Worm (Caenorhabditis elegans) whole organism, L3 larva: ENCODE data around the gene F38A5.8.
"Not testable (repeated sequence)": the region's sequence is repeated elsewhere in the genome, so short reads cannot be mapped to it uniquely, and the experiment has no call there.

Experiments
- R02D3.7 ChIP-seq: fragments of 150-350 bp; optimal IDR thresholded peaks from 2 replicates; lab custom pipeline; 2014; ENCODE audit warnings: missing biosample characterization, missing genetic modification characterization
- aly-2 ChIP-seq: fragments of 150-350 bp; optimal IDR thresholded peaks from 2 replicates; lab custom pipeline; 2014; ENCODE audit warnings: missing biosample characterization, missing genetic modification characterization
- ama-1 ChIP-seq: fragments of 150-350 bp; optimal IDR thresholded peaks from 2 replicates; lab custom pipeline; 2018
- ceh-16 ChIP-seq: sonication (generic microtip); optimal IDR thresholded peaks from 2 replicates; lab custom pipeline; 2017; ENCODE audit warnings: missing biosample characterization, missing genetic modification characterization
- ceh-28 ChIP-seq: fragments of 150-350 bp; optimal IDR thresholded peaks from 2 replicates; lab custom pipeline; 2014; ENCODE audit warnings: missing biosample characterization, missing genetic modification reagents, missing genetic modification characterization
- ceh-82 ChIP-seq: fragments of 150-350 bp; optimal IDR thresholded peaks from 2 replicates; lab custom pipeline; 2014; ENCODE audit warnings: missing biosample characterization, missing genetic modification characterization
- egl-27 ChIP-seq: sonication (generic microtip); optimal IDR thresholded peaks from 4 replicates; lab custom pipeline; 2017; ENCODE audit warnings: missing biosample characterization, missing genetic modification reagents, missing genetic modification characterization
- egl-5 ChIP-seq: fragments of 150-350 bp; optimal IDR thresholded peaks from 2 replicates; lab custom pipeline; 2017; ENCODE audit warnings: missing biosample characterization, missing genetic modification reagents, missing genetic modification characterization, inconsistent platforms
- elt-2 ChIP-seq: sonication (generic microtip); optimal IDR thresholded peaks from 2 replicates; lab custom pipeline; 2016; ENCODE audit warnings: missing genetic modification reagents, mild to moderate bottlenecking, missing genetic modification characterization, missing compliant biosample characterization
- fkh-10 ChIP-seq: sonication (generic microtip); optimal IDR thresholded peaks from 2 replicates; lab custom pipeline; 2017; ENCODE audit warnings: missing biosample characterization, missing genetic modification reagents, missing genetic modification characterization
- fkh-2 ChIP-seq: fragments of 150-350 bp; optimal IDR thresholded peaks from 2 replicates; lab custom pipeline; 2014; ENCODE audit warnings: missing biosample characterization, missing genetic modification reagents, missing genetic modification characterization
- fos-1 ChIP-seq: fragments of 150-350 bp; optimal IDR thresholded peaks from 2 replicates; lab custom pipeline; 2014; ENCODE audit warnings: missing biosample characterization, missing genetic modification characterization
- hmg-11 ChIP-seq: sonication (generic microtip); optimal IDR thresholded peaks from 2 replicates; lab custom pipeline; 2016; ENCODE audit warnings: missing genetic modification characterization, missing compliant biosample characterization
- lin-15B ChIP-seq: fragments of 150-350 bp; optimal IDR thresholded peaks from 2 replicates; lab custom pipeline; 2014; ENCODE audit warnings: missing biosample characterization, missing genetic modification characterization
- lin-39 ChIP-seq: fragments of 150-350 bp; optimal IDR thresholded peaks from 2 replicates; lab custom pipeline; 2018; ENCODE audit warnings: missing biosample characterization, missing genetic modification reagents, missing genetic modification characterization
- lsy-12 ChIP-seq: sonication (generic microtip); optimal IDR thresholded peaks from 2 replicates; lab custom pipeline; 2016; ENCODE audit warnings: mild to moderate bottlenecking, missing genetic modification characterization, missing compliant biosample characterization
- mdl-1 ChIP-seq: fragments of 150-350 bp; optimal IDR thresholded peaks from 2 replicates; lab custom pipeline; 2014; ENCODE audit warnings: missing biosample characterization, missing genetic modification characterization
- mml-1 ChIP-seq: fragments of 150-350 bp; sonication (generic microtip); optimal IDR thresholded peaks from 3 replicates; lab custom pipeline; 2014; ENCODE audit warnings: missing biosample characterization, missing genetic modification characterization
- nhr-12 ChIP-seq: fragments of 150-350 bp; optimal IDR thresholded peaks from 2 replicates; lab custom pipeline; 2014; ENCODE audit warnings: missing biosample characterization, missing genetic modification characterization
- nhr-23 ChIP-seq: fragments of 150-350 bp; optimal IDR thresholded peaks from 2 replicates; lab custom pipeline; 2014; ENCODE audit warnings: missing biosample characterization, missing genetic modification reagents, missing genetic modification characterization
- nhr-25 ChIP-seq: sonication (generic microtip); optimal IDR thresholded peaks from 2 replicates; lab custom pipeline; 2017; ENCODE audit warnings: missing biosample characterization, missing genetic modification characterization
- nhr-28 ChIP-seq: fragments of 150-350 bp; optimal IDR thresholded peaks from 2 replicates; lab custom pipeline; 2014; ENCODE audit warnings: missing biosample characterization, missing genetic modification characterization
- nhr-67 ChIP-seq: fragments of 150-350 bp; optimal IDR thresholded peaks from 2 replicates; lab custom pipeline; 2014; ENCODE audit warnings: missing biosample characterization, missing genetic modification characterization
- nhr-76 ChIP-seq: fragments of 150-350 bp; sonication (generic microtip); optimal IDR thresholded peaks from 5 replicates; lab custom pipeline; 2014; ENCODE audit warnings: missing biosample characterization, missing genetic modification characterization
- pha-4 ChIP-seq: fragments of 150-350 bp; optimal IDR thresholded peaks from 2 replicates; lab custom pipeline; 2014; ENCODE audit warnings: missing biosample characterization, missing genetic modification reagents, missing genetic modification characterization
- pqm-1 ChIP-seq: fragments of 150-350 bp; optimal IDR thresholded peaks from 2 replicates; lab custom pipeline; 2017; ENCODE audit warnings: missing biosample characterization, missing genetic modification characterization, inconsistent platforms
- sea-2 ChIP-seq: fragments of 150-350 bp; sonication (generic microtip); optimal IDR thresholded peaks from 4 replicates; lab custom pipeline; 2014; ENCODE audit warnings: missing biosample characterization, missing genetic modification reagents, missing genetic modification characterization
- skn-1 ChIP-seq: fragments of 150-350 bp; optimal IDR thresholded peaks from 2 replicates; lab custom pipeline; 2014; ENCODE audit warnings: missing biosample characterization, missing genetic modification characterization
- unc-39 ChIP-seq: sonication (generic microtip); optimal IDR thresholded peaks from 4 replicates; lab custom pipeline; 2017; ENCODE audit warnings: missing biosample characterization, missing genetic modification characterization
- unc-62 ChIP-seq: fragments of 150-350 bp; sonication (generic microtip); optimal IDR thresholded peaks from 4 replicates; lab custom pipeline; 2014; ENCODE audit warnings: missing biosample characterization, missing genetic modification reagents, missing genetic modification characterization
- zag-1 ChIP-seq: fragments of 150-350 bp; optimal IDR thresholded peaks from 2 replicates; lab custom pipeline; 2014; ENCODE audit warnings: missing biosample characterization, missing genetic modification characterization
- ztf-11 ChIP-seq: fragments of 150-350 bp; optimal IDR thresholded peaks from 2 replicates; lab custom pipeline; 2014; ENCODE audit warnings: missing biosample characterization, missing genetic modification characterization
- ztf-4 ChIP-seq: fragments of 150-350 bp; optimal IDR thresholded peaks from 2 replicates; lab custom pipeline; 2014; ENCODE audit warnings: missing biosample characterization, missing genetic modification characterization

The F38A5.8 gene

ce11 chrIV:6588080-6588613 lies 11.4 kb upstream of the F38A5.8 start:
- TF ChIP-seq fos-1 (tag; lab: Kevin White, UChicago) (no peak), lin-39 (tag; lab: Kevin White, UChicago) (no peak), fkh-10 (GFP tag; lab: Kevin White, UChicago) (no peak), mdl-1 (tag; lab: Kevin White, UChicago) (no peak), pha-4 (tag; lab: Kevin White, UChicago) (no peak), aly-2 (tag; lab: Kevin White, UChicago) (no peak), nhr-28 (no peak), skn-1 (tag; lab: Kevin White, UChicago) (no peak), zag-1 (no peak), lsy-12 (tag; lab: Kevin White, UChicago) (no peak), ztf-4 (tag; lab: Kevin White, UChicago) (no peak), lin-15B (tag; lab: Kevin White, UChicago) (no peak), ceh-28 (no peak), egl-5 (tag; lab: Kevin White, UChicago) (no peak), ceh-16 (tag; lab: Kevin White, UChicago) (no peak), R02D3.7 (tag; lab: Kevin White, UChicago) (no peak), egl-27 (tag; lab: Kevin White, UChicago) (no peak), unc-39 (no peak), hmg-11 (no peak), nhr-25 (tag; lab: Kevin White, UChicago) (no peak)

ce11 chrIV:6590029-6590428 lies 9.5 kb upstream of the F38A5.8 start, which contains the start of the genes lec-11 and irld-7:
lec-11 (minus strand) TSS chrIV:6590154.
irld-7 (plus strand) TSS chrIV:6590360.
- TF ChIP-seq elt-2 (tag; lab: Kevin White, UChicago), result peak; percentile 72
- peak; percentile 69 for TF ChIP-seq pqm-1 (tag; lab: Kevin White, UChicago)
- no peak for TF ChIP-seq sea-2 (GFP tag; lab: Kevin White, UChicago)

ce11 chrIV:6591010-6591746 lies 8.4 kb upstream of the F38A5.8 start, which contains the start of the genes nspb-1 and nspb-2:
nspb-1 (minus strand) TSS chrIV:6591110.
nspb-2 (plus strand) TSS chrIV:6591696.
- not testable (repeated sequence) for TF ChIP-seq fkh-2 (tag; lab: Kevin White, UChicago); ama-1 (lab: Kevin White, UChicago); ztf-4 (tag; lab: Kevin White, UChicago)

- TF ChIP-seq nhr-12 (tag; lab: Kevin White, UChicago); unc-62 (GFP tag; lab: Kevin White, UChicago); ceh-82 (tag; lab: Kevin White, UChicago): not testable (repeated sequence)
These were observed 4.7 kb upstream of the F38A5.8 start, which contains the start of gene nspb-3 for ce11 chrIV:6594871-6595270. nspb-3 (minus strand) TSS chrIV:6594971.

ce11 chrIV:6595912-6596311 lies 3.6 kb upstream of the F38A5.8 start, which contains the start of gene F38A5.22:
F38A5.22 (minus strand) TSS chrIV:6595940.
- TF ChIP-seq egl-5 (tag; lab: Kevin White, UChicago) (no peak), nhr-12 (tag; lab: Kevin White, UChicago) (no peak), nhr-23 (tag; lab: Kevin White, UChicago) (no peak), ztf-4 (tag; lab: Kevin White, UChicago) (no peak), nhr-76 (tag; lab: Kevin White, UChicago) (no peak), ama-1 (lab: Kevin White, UChicago) (no peak)

ce11 chrIV:6597298-6597697 lies 2.2 kb upstream of the F38A5.8 start, which contains the start of gene F38A5.6:
F38A5.6 (minus strand) TSS chrIV:6597398.
- TF ChIP-seq ztf-11 (tag; lab: Kevin White, UChicago) (no peak), mml-1 (tag; lab: Kevin White, UChicago) (no peak), nhr-12 (tag; lab: Kevin White, UChicago) (no peak), nhr-67 (tag; lab: Kevin White, UChicago) (no peak)
- TF ChIP-seq, all 47 proteins: peak for 0
